Worm (Caenorhabditis elegans) whole organism, L4 larva: Measurements from ENCODE around the gene Y105C5A.24.
A peak's percentile ranks its signal among the peaks of the same experiment; 100 is the strongest.

Source experiments
- F10B5.3 ChIP-seq: sonication (generic microtip); optimal IDR thresholded peaks from 2 replicates; lab custom pipeline; 2016; ENCODE audit warnings: mild to moderate bottlenecking, missing genetic modification characterization, missing compliant biosample characterization
- F26F4.8 ChIP-seq: fragments of 200-800 bp; sonication (Bioruptor generic); conservative IDR thresholded peaks from 2 replicates; pipeline ENCODE4 v1.3.6; 2022; ENCODE audit warnings: missing genetic modification characterization, missing compliant biosample characterization
- Y75B8A.6 ChIP-seq: fragments of 200-800 bp; sonication (Bioruptor generic); IDR thresholded peaks from 2 replicates; pipeline ENCODE4 v1.3.6; 2022; ENCODE audit warnings: missing genetic modification reagents, missing genetic modification characterization, missing compliant biosample characterization
- ZK546.5 ChIP-seq, 2 experiments: sonication (generic microtip); optimal IDR thresholded peaks; 2 replicates each; lab custom pipeline; 2017; ENCODE audit warnings: missing biosample characterization in 2 of 2, missing genetic modification characterization in 2 of 2
- ama-1 ChIP-seq: fragments of 150-350 bp; optimal IDR thresholded peaks from 2 replicates; lab custom pipeline; 2014; ENCODE audit warnings: inconsistent platforms, mixed read lengths
- ceh-62 ChIP-seq: sonication (generic microtip); optimal IDR thresholded peaks from 2 replicates; lab custom pipeline; 2017; ENCODE audit warnings: missing biosample characterization, missing genetic modification characterization
- ces-1 ChIP-seq: fragments of 150-350 bp; sonication (generic microtip); optimal IDR thresholded peaks from 4 replicates; lab custom pipeline; 2014; ENCODE audit warnings: missing biosample characterization, missing genetic modification reagents, missing genetic modification characterization
- cey-2 ChIP-seq: sonication (generic microtip); optimal IDR thresholded peaks from 3 replicates; lab custom pipeline; 2017; ENCODE audit warnings: missing genetic modification characterization, mild to moderate bottlenecking, missing compliant biosample characterization, antibody characterized with exemption, borderline replicate concordance; ENCODE audit not compliant: insufficient read depth
- daf-19 ChIP-seq: fragments of 200-800 bp; sonication (Bioruptor generic); conservative IDR thresholded peaks from 2 replicates; pipeline ENCODE4 v1.3.6; 2022; ENCODE audit warnings: missing genetic modification characterization, missing compliant biosample characterization
- daf-8 ChIP-seq: fragments of 200-800 bp; sonication (Bioruptor generic); IDR thresholded peaks from 2 replicates; pipeline ENCODE4 v1.3.6; 2022; ENCODE audit warnings: missing genetic modification characterization, missing compliant biosample characterization
- dmd-9 ChIP-seq: fragments of 200-800 bp; sonication (Bioruptor generic); IDR thresholded peaks from 2 replicates; pipeline ENCODE4 v1.3.6; 2022; ENCODE audit warnings: missing genetic modification reagents, missing genetic modification characterization, missing compliant biosample characterization
- egl-27 ChIP-seq: sonication (generic microtip); optimal IDR thresholded peaks from 3 replicates; lab custom pipeline; 2017; ENCODE audit warnings: missing biosample characterization, missing genetic modification reagents, missing genetic modification characterization
- hif-1 ChIP-seq, 2 experiments: sonication (generic microtip); optimal IDR thresholded peaks; 2 replicates each; lab custom pipeline; 2016 to 2017; ENCODE audit warnings: missing compliant biosample characterization in 2 of 2, missing genetic modification characterization in 2 of 2, missing genetic modification reagents in 2 of 2, missing genotype in 2 of 2, mild to moderate bottlenecking in 1 of 2
- lin-29 ChIP-seq: fragments of 200-800 bp; sonication (Bioruptor generic); IDR thresholded peaks from 2 replicates; pipeline ENCODE4 v1.3.6; 2022; ENCODE audit warnings: missing genetic modification reagents, missing genetic modification characterization, missing compliant biosample characterization
- lin-39 ChIP-seq: fragments of 150-350 bp; optimal IDR thresholded peaks from 2 replicates; lab custom pipeline; 2014; ENCODE audit warnings: missing biosample characterization, missing genetic modification reagents, missing genetic modification characterization
- lir-3 ChIP-seq: sonication (generic microtip); optimal IDR thresholded peaks from 2 replicates; lab custom pipeline; 2016; ENCODE audit warnings: mild to moderate bottlenecking, missing genetic modification characterization, missing compliant biosample characterization
- lsy-2 ChIP-seq, 2 experiments: fragments of 150-350 bp in 1 of 2; sonication (generic microtip) in 1 of 2; optimal IDR thresholded peaks; 2 replicates each; lab custom pipeline; 2014 to 2017; ENCODE audit warnings: missing biosample characterization in 2 of 2, missing genetic modification characterization in 2 of 2
- mdl-1 ChIP-seq, 2 experiments: fragments of 150-350 bp in 1 of 2; sonication (generic microtip) in 1 of 2; optimal IDR thresholded peaks; 2 replicates each; lab custom pipeline; 2014 to 2017; ENCODE audit warnings: missing biosample characterization in 2 of 2, missing genetic modification characterization in 2 of 2
- mdt-29 ChIP-seq: fragments of 200-800 bp; sonication (Bioruptor generic); IDR thresholded peaks from 2 replicates; pipeline ENCODE4 v1.3.6; 2022; ENCODE audit warnings: missing genetic modification reagents, missing genetic modification characterization, missing compliant biosample characterization
- mep-1 ChIP-seq: fragments of 150-350 bp; sonication (generic microtip); optimal IDR thresholded peaks from 3 replicates; lab custom pipeline; 2014; ENCODE audit warnings: missing biosample characterization, missing genetic modification characterization
- nhr-10 ChIP-seq: fragments of 150-350 bp; optimal IDR thresholded peaks from 2 replicates; lab custom pipeline; 2014; ENCODE audit warnings: missing biosample characterization, missing genetic modification characterization
- nhr-11 ChIP-seq: fragments of 150-350 bp; optimal IDR thresholded peaks from 2 replicates; lab custom pipeline; 2014; ENCODE audit warnings: missing biosample characterization, missing genetic modification characterization
- nhr-111 ChIP-seq: fragments of 200-800 bp; sonication (Bioruptor generic); optimal IDR thresholded peaks from 2 replicates; lab custom pipeline; 2018; ENCODE audit warnings: mild to moderate bottlenecking, missing genetic modification characterization, missing compliant biosample characterization
- nhr-76 ChIP-seq: fragments of 150-350 bp; optimal IDR thresholded peaks from 2 replicates; lab custom pipeline; 2014; ENCODE audit warnings: missing biosample characterization, missing genetic modification characterization
- pha-4 ChIP-seq, 2 experiments: fragments of 150-350 bp in 1 of 2; fragments of 200-800 bp in 1 of 2; sonication (Bioruptor generic) in 1 of 2; IDR thresholded peaks in 1 of 2; optimal IDR thresholded peaks in 1 of 2; 2 replicates each; pipeline versions ENCODE4 v1.3.6 to Lab custom; 2014 to 2022; ENCODE audit warnings: missing genetic modification characterization in 2 of 2, missing genetic modification reagents in 2 of 2, missing biosample characterization in 1 of 2, missing compliant biosample characterization in 1 of 2
- pqm-1 ChIP-seq: sonication (generic microtip); optimal IDR thresholded peaks from 2 replicates; lab custom pipeline; 2017; ENCODE audit warnings: missing biosample characterization, missing genetic modification characterization
- rbr-2 ChIP-seq: sonication (generic microtip); optimal IDR thresholded peaks from 2 replicates; lab custom pipeline; 2016; ENCODE audit warnings: missing genotype, missing genetic modification characterization, missing compliant biosample characterization
- skn-1 ChIP-seq: fragments of 150-350 bp; optimal IDR thresholded peaks from 2 replicates; lab custom pipeline; 2014; ENCODE audit warnings: missing biosample characterization, missing genetic modification characterization
- snpc-1.2 ChIP-seq: fragments of 200-800 bp; sonication (Bioruptor generic); IDR thresholded peaks from 2 replicates; pipeline ENCODE4 v1.3.6; 2022; ENCODE audit warnings: missing genetic modification reagents, missing genetic modification characterization, missing compliant biosample characterization
- snpc-4 ChIP-seq: fragments of 150-350 bp; optimal IDR thresholded peaks from 2 replicates; lab custom pipeline; 2014; ENCODE audit warnings: missing biosample characterization, missing genetic modification characterization
- spr-3 ChIP-seq: fragments of 200-800 bp; sonication (Bioruptor generic); optimal IDR thresholded peaks from 2 replicates; lab custom pipeline; 2018; ENCODE audit warnings: mild to moderate bottlenecking, missing genetic modification characterization, missing compliant biosample characterization
- unc-39 ChIP-seq: sonication (generic microtip); optimal IDR thresholded peaks from 2 replicates; lab custom pipeline; 2017; ENCODE audit warnings: missing biosample characterization, missing genetic modification characterization
- zag-1 ChIP-seq: fragments of 150-350 bp; optimal IDR thresholded peaks from 2 replicates; lab custom pipeline; 2014; ENCODE audit warnings: missing biosample characterization, missing genetic modification characterization
- zfp-2 ChIP-seq: sonication (generic microtip); optimal IDR thresholded peaks from 2 replicates; lab custom pipeline; 2016; ENCODE audit warnings: mild to moderate bottlenecking, missing genetic modification characterization, missing compliant biosample characterization
- zfp-3 ChIP-seq: fragments of 200-800 bp; sonication (Bioruptor generic); conservative IDR thresholded peaks from 2 replicates; pipeline ENCODE4 v1.3.6; 2022; ENCODE audit warnings: missing genetic modification reagents, missing genetic modification characterization, missing compliant biosample characterization

Y105C5A.24 gene

ce11 chrIV:15861499-15861898, 11.8 kb downstream of the Y105C5A.24 start:
- no peak for TF ChIP-seq mep-1 (tag; lab: Kevin White, UChicago)
- no peak for TF ChIP-seq dmd-9 (GFP tag; lab: Robert Waterston, UW)
- 0 out of 2 replicates have a peak, but pooled peaks have one; percentile 33 for TF ChIP-seq snpc-1.2 (GFP tag; lab: Robert Waterston, UW)
- no peak for TF ChIP-seq lsy-2 (tag; optimal IDR thresholded peaks at IDR 0.05; lab: Kevin White, UChicago)
- no peak for TF ChIP-seq spr-3 (GFP tag; lab: Kevin White, UChicago)
- no peak for TF ChIP-seq lin-39 (tag; lab: Kevin White, UChicago)

ce11 chrIV:15868288-15868687, 18.6 kb downstream of the Y105C5A.24 start:
- TF ChIP-seq ceh-62 (no peak), snpc-1.2 (GFP tag; lab: Robert Waterston, UW) (peak; percentile 69)

ce11 chrIV:15870356-15870755, 20.7 kb downstream of the Y105C5A.24 start, which contains the start of gene Y105C5B.1:
Y105C5B.1 (plus strand) TSS chrIV:15870656.
- TF ChIP-seq rbr-2 (tag; lab: Kevin White, UChicago) = no peak
- TF ChIP-seq egl-27 (tag; lab: Kevin White, UChicago) = no peak
- TF ChIP-seq snpc-1.2 (GFP tag; lab: Robert Waterston, UW) = no peak
- no peak for TF ChIP-seq lir-3 (tag; lab: Kevin White, UChicago)
- TF ChIP-seq lin-29 (GFP tag; lab: Robert Waterston, UW) = no peak
- no peak for TF ChIP-seq zfp-2
- no peak for TF ChIP-seq ZK546.5 (tag; optimal IDR thresholded peaks at IDR 0.05; lab: Kevin White, UChicago)
- no peak for TF ChIP-seq daf-8
- no peak for TF ChIP-seq pqm-1 (tag; lab: Kevin White, UChicago)
- TF ChIP-seq Y75B8A.6 (GFP tag; lab: Robert Waterston, UW) = no peak
- no peak for TF ChIP-seq mdl-1 (tag; optimal IDR thresholded peaks at IDR 0.05; lab: Kevin White, UChicago)
- no peak for TF ChIP-seq dmd-9 (GFP tag; lab: Robert Waterston, UW)
- TF ChIP-seq F10B5.3 (tag; lab: Kevin White, UChicago) = no peak
- TF ChIP-seq nhr-10 (tag; lab: Kevin White, UChicago) = no peak
- no peak for TF ChIP-seq ceh-62
- TF ChIP-seq zfp-3 (GFP tag; lab: Robert Waterston, UW) = no peak
- no peak for TF ChIP-seq ama-1 (lab: Kevin White, UChicago)
- TF ChIP-seq snpc-4 (tag; lab: Kevin White, UChicago) = no peak
- no peak for TF ChIP-seq ces-1 (GFP tag; lab: Kevin White, UChicago)
- no peak for TF ChIP-seq F26F4.8 (GFP tag; lab: Robert Waterston, UW)

DNA sequence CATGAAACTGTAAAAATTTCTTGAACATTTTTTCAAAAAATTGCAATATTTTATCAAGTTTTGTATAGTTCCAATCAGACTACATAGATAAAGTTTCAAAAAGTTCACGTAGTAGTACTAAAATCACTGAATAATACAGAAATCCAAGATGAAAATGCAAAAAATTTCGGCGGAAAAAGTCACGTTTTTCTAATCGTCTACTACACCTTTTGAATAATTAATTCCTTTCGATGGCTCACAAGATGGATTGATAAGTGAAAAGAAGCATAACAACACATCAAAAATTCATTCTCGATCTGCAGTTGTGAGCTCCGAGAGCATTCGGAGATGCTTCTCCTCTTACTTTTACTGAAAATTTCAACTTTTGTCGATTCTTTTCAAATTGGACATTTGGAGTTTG, 23.0 kb downstream of the Y105C5A.24 start, which contains the start of gene gcy-25:
Gene gcy-25 (plus strand): TSS at position 301 of the 400 bp plus-strand sequence.
- TF ChIP-seq nhr-11 (tag; lab: Kevin White, UChicago) (no peak), nhr-76 (tag; lab: Kevin White, UChicago) (no peak), pqm-1 (tag; lab: Kevin White, UChicago) (no peak), pha-4 (GFP tag; IDR thresholded peaks at IDR 0.05; lab: Robert Waterston, UW) (no peak), pha-4 (tag; optimal IDR thresholded peaks at IDR 0.05; lab: Kevin White, UChicago) (no peak), nhr-111 (GFP tag; lab: Kevin White, UChicago) (no peak), mdt-29 (GFP tag; lab: Robert Waterston, UW) (no peak), F10B5.3 (tag; lab: Kevin White, UChicago) (no peak), zag-1 (tag; lab: Kevin White, UChicago) (no peak), ZK546.5 (tag; optimal IDR thresholded peaks at IDR 0.05; lab: Kevin White, UChicago) (no peak), hif-1 (tag; optimal IDR thresholded peaks at IDR 0.05; lab: Kevin White, UChicago) (no peak), unc-39 (tag; lab: Kevin White, UChicago) (no peak), cey-2 (no peak), zfp-2 (no peak), daf-19 (no peak), skn-1 (tag; lab: Kevin White, UChicago) (no peak)
